Fruit fly (Drosophila melanogaster) whole organism, embryonic: Measurements from ENCODE around the gene CG43273.
A peak's percentile ranks its signal among the peaks of the same experiment; 100 is the strongest.

Source experiments
- Ada2b ChIP-seq: fragments of 200-800 bp; sonication (Bioruptor generic); IDR thresholded peaks from 2 replicates; pipeline ENCODE4 v1.3.6; 2022; ENCODE audit warnings: missing biosample characterization, missing genetic modification characterization
- Asciz ChIP-seq: fragments of 200-800 bp; sonication (Bioruptor generic); optimal IDR thresholded peaks from 2 replicates; lab custom pipeline; 2017; ENCODE audit warnings: missing biosample characterization, mild to moderate bottlenecking, missing genetic modification characterization, missing genetic modification reagents
- Atf3 ChIP-seq: fragments of 200-800 bp; sonication (Bioruptor generic); optimal IDR thresholded peaks from 3 replicates; lab custom pipeline; 2016; ENCODE audit warnings: missing biosample characterization, missing genetic modification characterization
- CG10543 ChIP-seq: fragments of 200-800 bp; sonication (Bioruptor generic); optimal IDR thresholded peaks from 3 replicates; lab custom pipeline; 2017; ENCODE audit warnings: missing biosample characterization, mild to moderate bottlenecking, missing genetic modification characterization, moderate library complexity
- CG11456 ChIP-seq: fragments of 200-800 bp; sonication (Bioruptor generic); IDR thresholded peaks from 3 replicates; pipeline ENCODE4 v1.3.6; 2022; ENCODE audit warnings: missing biosample characterization, missing genetic modification characterization
- CG11504 ChIP-seq: fragments of 200-800 bp; sonication (Bioruptor generic); optimal IDR thresholded peaks from 3 replicates; lab custom pipeline; 2019; ENCODE audit warnings: missing biosample characterization, mild to moderate bottlenecking, missing genetic modification characterization, moderate library complexity
- CG12155 ChIP-seq: fragments of 200-800 bp; sonication (Bioruptor generic); optimal IDR thresholded peaks from 3 replicates; lab custom pipeline; 2016; ENCODE audit warnings: missing biosample characterization, missing genetic modification characterization
- CG12299 ChIP-seq: fragments of 200-800 bp; sonication (Bioruptor generic); optimal IDR thresholded peaks from 2 replicates; lab custom pipeline; 2018; ENCODE audit warnings: missing biosample characterization, mild to moderate bottlenecking, missing genetic modification characterization
- CG13123 ChIP-seq: fragments of 200-800 bp; sonication (Bioruptor generic); optimal IDR thresholded peaks from 2 replicates; lab custom pipeline; 2016; ENCODE audit warnings: missing biosample characterization, missing genetic modification characterization
- CG1647 ChIP-seq: fragments of 200-800 bp; sonication (Bioruptor generic); optimal IDR thresholded peaks from 3 replicates; lab custom pipeline; 2016; ENCODE audit warnings: missing biosample characterization, missing genetic modification characterization
- CG17912 ChIP-seq: fragments of 200-800 bp; sonication (Bioruptor generic); optimal IDR thresholded peaks from 2 replicates; lab custom pipeline; 2018; ENCODE audit warnings: missing biosample characterization, mild to moderate bottlenecking, missing genetic modification characterization
- CG3163 ChIP-seq: fragments of 200-800 bp; sonication (Bioruptor generic); optimal IDR thresholded peaks from 3 replicates; lab custom pipeline; 2016; ENCODE audit warnings: missing biosample characterization, missing genetic modification characterization
- CG3726 ChIP-seq: fragments of 200-800 bp; sonication (Bioruptor generic); IDR thresholded peaks from 3 replicates; pipeline ENCODE4, ENCODE4 v1.3.6; 2022; ENCODE audit warnings: missing biosample characterization, missing genetic modification characterization
- CG3995 ChIP-seq: fragments of 200-800 bp; sonication (Bioruptor generic); optimal IDR thresholded peaks from 3 replicates; lab custom pipeline; 2016; ENCODE audit warnings: missing biosample characterization, missing genetic modification characterization
- CG4360 ChIP-seq: fragments of 200-800 bp; sonication (Bioruptor generic); IDR thresholded peaks from 2 replicates; pipeline ENCODE4 v1.3.6; 2022; ENCODE audit warnings: missing biosample characterization, missing genetic modification characterization
- CG4854 ChIP-seq: fragments of 200-800 bp; sonication (Bioruptor generic); optimal IDR thresholded peaks from 2 replicates; lab custom pipeline; 2016; ENCODE audit warnings: missing biosample characterization, missing genetic modification characterization, inconsistent platforms
- CG8281 ChIP-seq: fragments of 200-800 bp; sonication (Bioruptor generic); optimal IDR thresholded peaks from 2 replicates; lab custom pipeline; 2018; ENCODE audit warnings: missing biosample characterization, mild to moderate bottlenecking, missing genetic modification characterization, moderate library complexity
- CG8359 ChIP-seq: fragments of 200-800 bp; sonication (Bioruptor generic); optimal IDR thresholded peaks from 2 replicates; lab custom pipeline; 2017; ENCODE audit warnings: missing biosample characterization, mild to moderate bottlenecking, missing genetic modification characterization, borderline replicate concordance
- CG8478 ChIP-seq: fragments of >200 bp; optimal IDR thresholded peaks from 2 replicates; lab custom pipeline; 2018
- CG8924 ChIP-seq: fragments of 200-800 bp; optimal IDR thresholded peaks from 3 replicates; lab custom pipeline; 2019; ENCODE audit warnings: missing biosample characterization, mild to moderate bottlenecking, missing genetic modification characterization, moderate library complexity
- CG9932 ChIP-seq: fragments of 200-800 bp; sonication (Bioruptor generic); IDR thresholded peaks from 2 replicates; pipeline ENCODE4 v1.3.6; 2022; ENCODE audit warnings: missing biosample characterization, missing genetic modification characterization
- Camta ChIP-seq: fragments of 200-800 bp; sonication (Bioruptor generic); optimal IDR thresholded peaks from 2 replicates; lab custom pipeline; 2016; ENCODE audit warnings: missing biosample characterization, missing genetic modification characterization
- CrebB ChIP-seq: fragments of 200-800 bp; sonication (Bioruptor generic); optimal IDR thresholded peaks from 3 replicates; lab custom pipeline; 2018; ENCODE audit warnings: missing biosample characterization, mild to moderate bottlenecking, missing genetic modification characterization
- Dbx ChIP-seq: fragments of 200-800 bp; sonication (Bioruptor generic); IDR thresholded peaks from 3 replicates; pipeline ENCODE4 v1.3.6; 2022; ENCODE audit warnings: missing biosample characterization, missing genetic modification characterization
- NK7.1 ChIP-seq: fragments of 200-800 bp; sonication (Bioruptor generic); optimal IDR thresholded peaks from 3 replicates; lab custom pipeline; 2016; ENCODE audit warnings: missing biosample characterization, missing genetic modification characterization
- Optix ChIP-seq: fragments of 200-800 bp; sonication (Bioruptor generic); IDR thresholded peaks from 3 replicates; pipeline ENCODE4 v1.3.6; 2022; ENCODE audit warnings: missing biosample characterization, missing genetic modification characterization
- Sry-β ChIP-seq: fragments of 200-800 bp; sonication (Bioruptor generic); optimal IDR thresholded peaks from 2 replicates; lab custom pipeline; 2018; ENCODE audit warnings: missing biosample characterization, mild to moderate bottlenecking, missing genetic modification characterization, moderate library complexity
- Trl ChIP-seq, 3 experiments: fragments of >200 bp in 2 of 3; fragments of 200-800 bp in 1 of 3; sonication (Bioruptor generic) in 1 of 3; optimal IDR thresholded peaks; 2 replicates in 1 of 3; 3 replicates in 2 of 3; lab custom pipeline; 2016 to 2017; ENCODE audit warnings: missing biosample characterization in 1 of 3, missing genetic modification characterization in 1 of 3
- ac ChIP-seq: fragments of 200-800 bp; sonication (Bioruptor generic); optimal IDR thresholded peaks from 3 replicates; lab custom pipeline; 2017; ENCODE audit warnings: missing biosample characterization, mild to moderate bottlenecking, missing genetic modification characterization
- al ChIP-seq: fragments of 200-800 bp; sonication (Bioruptor generic); IDR thresholded peaks from 2 replicates; pipeline ENCODE4 v1.3.6; 2022; ENCODE audit warnings: missing biosample characterization, missing genetic modification characterization
- amos ChIP-seq: fragments of 200-800 bp; sonication (Bioruptor generic); IDR thresholded peaks from 2 replicates; pipeline ENCODE4 v1.3.6; 2022; ENCODE audit warnings: missing biosample characterization, missing genetic modification characterization; ENCODE audit not compliant: partially characterized antibody
- bab2 ChIP-seq: fragments of 200-800 bp; sonication (Bioruptor generic); optimal IDR thresholded peaks from 2 replicates; lab custom pipeline; 2016; ENCODE audit warnings: missing biosample characterization, missing genetic modification characterization
- bcd ChIP-seq: fragments of 200-800 bp; sonication (Bioruptor generic); optimal IDR thresholded peaks from 2 replicates; lab custom pipeline; 2017; ENCODE audit warnings: missing biosample characterization, mild to moderate bottlenecking, missing genetic modification characterization
- dati ChIP-seq: fragments of 200-800 bp; sonication (Bioruptor generic); IDR thresholded peaks from 2 replicates; pipeline ENCODE4 v1.3.6; 2022; ENCODE audit warnings: missing biosample characterization, missing genetic modification characterization
- dm ChIP-seq: fragments of 200-800 bp; sonication (Bioruptor generic); optimal IDR thresholded peaks from 3 replicates; lab custom pipeline; 2016; ENCODE audit warnings: missing biosample characterization, missing genetic modification characterization
- eve ChIP-seq, 2 experiments: fragments of >200 bp; optimal IDR thresholded peaks; 2 replicates each; lab custom pipeline; 2017; ENCODE audit warnings: missing biosample characterization in 2 of 2, missing genetic modification characterization in 2 of 2
- ftz-f1 ChIP-seq: fragments of 200-800 bp; sonication (Bioruptor generic); optimal IDR thresholded peaks from 2 replicates; lab custom pipeline; 2016; ENCODE audit warnings: missing biosample characterization, missing genetic modification characterization
- gfzf ChIP-seq: fragments of 200-800 bp; sonication (Bioruptor generic); optimal IDR thresholded peaks from 2 replicates; lab custom pipeline; 2016; ENCODE audit warnings: missing biosample characterization, mild to moderate bottlenecking, missing genetic modification characterization, moderate library complexity
- gt ChIP-seq: fragments of 200-800 bp; sonication (Bioruptor generic); IDR thresholded peaks from 2 replicates; pipeline ENCODE4 v1.3.6; 2022; ENCODE audit warnings: missing biosample characterization, missing genetic modification characterization
- kah ChIP-seq: fragments of 200-800 bp; sonication (Bioruptor generic); optimal IDR thresholded peaks from 2 replicates; lab custom pipeline; 2018; ENCODE audit warnings: missing biosample characterization, mild to moderate bottlenecking, missing genetic modification characterization
- pb ChIP-seq: fragments of 200-800 bp; sonication (Bioruptor generic); optimal IDR thresholded peaks from 3 replicates; lab custom pipeline; 2016; ENCODE audit warnings: missing biosample characterization, missing genetic modification characterization
- prd ChIP-seq, 3 experiments: fragments of >200 bp in 2 of 3; fragments of 200-800 bp in 1 of 3; sonication (Bioruptor generic) in 1 of 3; optimal IDR thresholded peaks in 2 of 3; IDR thresholded peaks in 1 of 3; 2 replicates in 2 of 3; 3 replicates in 1 of 3; pipeline versions ENCODE4 v1.3.6 to Lab custom; 2017 to 2022; ENCODE audit warnings: missing biosample characterization in 1 of 3, missing genetic modification characterization in 1 of 3
- pros ChIP-seq: fragments of 200-800 bp; sonication (Bioruptor generic); optimal IDR thresholded peaks from 3 replicates; lab custom pipeline; 2019; ENCODE audit warnings: missing biosample characterization, mild to moderate bottlenecking, missing genetic modification characterization, moderate library complexity
- psq ChIP-seq: fragments of 200-800 bp; sonication (Bioruptor generic); optimal IDR thresholded peaks from 2 replicates; lab custom pipeline; 2017; ENCODE audit warnings: missing biosample characterization, missing genetic modification characterization
- salm ChIP-seq: fragments of 200-800 bp; sonication (Bioruptor generic); optimal IDR thresholded peaks from 2 replicates; lab custom pipeline; 2018; ENCODE audit warnings: missing biosample characterization, mild to moderate bottlenecking, missing genetic modification characterization
- sens-2 ChIP-seq: fragments of 200-800 bp; sonication (Bioruptor generic); IDR thresholded peaks from 2 replicates; pipeline ENCODE4 v1.3.6; 2022; ENCODE audit warnings: missing biosample characterization, missing genetic modification characterization
- tin ChIP-seq: fragments of 200-800 bp; sonication (Bioruptor generic); optimal IDR thresholded peaks from 3 replicates; lab custom pipeline; 2016; ENCODE audit warnings: missing biosample characterization, missing genetic modification characterization
- tll ChIP-seq, 2 experiments: fragments of 200-800 bp in 1 of 2; fragments of >200 bp in 1 of 2; sonication (Bioruptor generic) in 1 of 2; optimal IDR thresholded peaks; 2 replicates each; lab custom pipeline; 2017 to 2019; ENCODE audit warnings: missing biosample characterization in 2 of 2, missing genetic modification characterization in 2 of 2, mild to moderate bottlenecking in 1 of 2, moderate library complexity in 1 of 2
- zen2 ChIP-seq: fragments of 200-800 bp; sonication (Bioruptor generic); IDR thresholded peaks from 3 replicates; pipeline ENCODE4 v1.3.6; 2022; ENCODE audit warnings: missing biosample characterization, missing genetic modification characterization; ENCODE audit not compliant: partially characterized antibody

The CG43273 gene

DNA sequence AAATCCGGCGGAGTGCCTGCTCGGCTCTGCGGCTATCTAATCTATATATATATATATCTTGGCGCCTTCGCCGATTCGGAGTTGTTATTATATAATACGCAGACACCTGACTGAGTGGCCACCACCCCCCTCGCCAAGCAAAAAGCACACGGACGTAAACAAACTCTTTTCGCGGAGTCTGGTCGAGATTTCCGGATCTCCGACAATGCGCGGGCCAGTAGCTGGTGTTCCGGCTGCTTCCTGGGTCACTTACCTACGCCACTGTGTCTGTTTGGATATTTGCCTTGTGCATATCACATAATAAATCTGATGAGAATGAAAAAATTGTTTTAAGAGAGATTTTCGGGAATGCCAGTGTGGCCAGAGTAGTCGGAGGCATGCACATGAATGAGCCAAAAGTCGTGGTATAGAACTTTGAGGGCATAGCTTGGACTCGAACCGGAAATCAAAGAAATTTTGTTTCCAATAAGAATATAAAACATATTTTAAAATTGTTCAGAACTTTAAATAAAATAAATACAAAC is 43.0 kb upstream of the CG43273 start, which contains the start of gene CG5805 (continued):
- TF ChIP-seq Atf3 (GFP tag; lab: Kevin White, UChicago) (peak; percentile 47), Sry-β (GFP tag; lab: Kevin White, UChicago) (peak; percentile 17), gfzf (GFP tag; lab: Kevin White, UChicago) (peak; percentile 87), Trl (optimal IDR thresholded peaks at IDR 0.05; lab: Kevin White, UChicago) (peak in 1 of 2 experiments; percentile 18), Trl (GFP tag; optimal IDR thresholded peaks at IDR 0.05; lab: Kevin White, UChicago) (peak; percentile 71), CG4854 (GFP tag; lab: Kevin White, UChicago) (peak; percentile 83), CG3726 (peak; percentile 52; the same call in 1 of the 3 replicates), prd (optimal IDR thresholded peaks at IDR 0.05; lab: Kevin White, UChicago) (no peak), prd (GFP tag; IDR thresholded peaks at IDR 0.05; lab: Robert Waterston, UW) (peak; percentile 65; the same call in 2 of the 3 replicates), CG3995 (GFP tag; lab: Kevin White, UChicago) (peak; percentile 63), CrebB (peak; percentile 77), pb (GFP tag; lab: Kevin White, UChicago) (peak; percentile 80), ac (GFP tag; lab: Kevin White, UChicago) (peak; percentile 52), eve (GFP tag; optimal IDR thresholded peaks at IDR 0.05; lab: Kevin White, UChicago) (no peak), dati (GFP tag; lab: Robert Waterston, UW) (peak; percentile 68), Ada2b (GFP tag; lab: Robert Waterston, UW) (peak; percentile 66; the same call in 1 of the 2 replicates), amos (GFP tag; lab: Robert Waterston, UW) (no peak; the same call in 1 of the 2 replicates), al (GFP tag; lab: Robert Waterston, UW) (peak; percentile 84), Asciz (GFP tag; lab: Kevin White, UChicago) (peak; percentile 89), Optix (peak; percentile 71; the same call in 2 of the 3 replicates), CG1647 (peak; percentile 66), zen2 (GFP tag; lab: Robert Waterston, UW) (no peak), CG8281 (tag; lab: Kevin White, UChicago) (peak; percentile 68), CG12299 (tag; lab: Kevin White, UChicago) (peak; percentile 53), CG17912 (GFP tag; lab: Kevin White, UChicago) (peak; percentile 87), NK7.1 (GFP tag; lab: Kevin White, UChicago) (peak; percentile 70), CG8359 (GFP tag; lab: Kevin White, UChicago) (peak; percentile 79), salm (tag; lab: Kevin White, UChicago) (peak; percentile 40), sens-2 (GFP tag; lab: Robert Waterston, UW) (peak; percentile 70), bab2 (GFP tag; lab: Kevin White, UChicago) (peak; percentile 46), dm (GFP tag; lab: Kevin White, UChicago) (peak; percentile 86), CG13123 (no peak), CG8478 (lab: Kevin White, UChicago) (no peak), CG8924 (tag; lab: Kevin White, UChicago) (peak; percentile 47), bcd (peak; percentile 95), Dbx (peak; percentile 89), tin (GFP tag; lab: Kevin White, UChicago) (peak; percentile 63), kah (GFP tag; lab: Kevin White, UChicago) (peak; percentile 82), CG10543 (GFP tag; lab: Kevin White, UChicago) (peak; percentile 86), Camta (peak; percentile 77), pros (GFP tag; lab: Kevin White, UChicago) (no peak), tll (GFP tag; optimal IDR thresholded peaks at IDR 0.05; lab: Kevin White, UChicago) (peak in 1 of 2 experiments; percentile 23), gt (peak; percentile 53; the same call in 1 of the 2 replicates), ftz-f1 (GFP tag; lab: Kevin White, UChicago) (peak; percentile 90), CG11456 (GFP tag; lab: Robert Waterston, UW) (peak; percentile 93), CG3163 (GFP tag; lab: Kevin White, UChicago) (peak; percentile 85), CG12155 (GFP tag; lab: Kevin White, UChicago) (peak; percentile 63), CG4360 (GFP tag; lab: Robert Waterston, UW) (no peak), psq (GFP tag; lab: Kevin White, UChicago) (peak; percentile 68), CG11504 (peak; percentile 80), CG9932 (GFP tag; lab: Robert Waterston, UW) (peak; percentile 66)
